Worm (Caenorhabditis elegans) whole organism, mixed stage, embryonic: ENCODE results near the gene ZC239.5.

Source experiments
- M03D4.4 ChIP-seq: sonication (generic microtip); optimal IDR thresholded peaks from 2 replicates; lab custom pipeline; 2017; ENCODE audit warnings: mild to moderate bottlenecking, missing genetic modification characterization, missing compliant biosample characterization
- bed-3 ChIP-seq: fragments of 200-800 bp; sonication (Bioruptor generic); optimal IDR thresholded peaks from 3 replicates; lab custom pipeline; 2018; ENCODE audit warnings: mild to moderate bottlenecking, missing genetic modification characterization, moderate library complexity, missing compliant biosample characterization
- cnd-1 ChIP-seq: fragments of 200-800 bp; sonication (Bioruptor generic); optimal IDR thresholded peaks from 2 replicates; lab custom pipeline; 2018; ENCODE audit warnings: mild to moderate bottlenecking, missing genetic modification characterization, missing compliant biosample characterization
- lin-13 ChIP-seq: fragments of 150-350 bp; optimal IDR thresholded peaks from 2 replicates; lab custom pipeline; 2014; ENCODE audit warnings: missing biosample characterization, missing genetic modification characterization
- nhr-12 ChIP-seq: fragments of 150-350 bp; optimal IDR thresholded peaks from 2 replicates; lab custom pipeline; 2014; ENCODE audit warnings: missing biosample characterization, missing genetic modification characterization
- nhr-237 ChIP-seq: fragments of 150-350 bp; optimal IDR thresholded peaks from 2 replicates; lab custom pipeline; 2014; ENCODE audit warnings: missing biosample characterization, missing genetic modification characterization
- nhr-28 ChIP-seq: fragments of 150-350 bp; optimal IDR thresholded peaks from 2 replicates; lab custom pipeline; 2014; ENCODE audit warnings: missing biosample characterization, missing genetic modification characterization
- snpc-4 ChIP-seq: fragments of 150-350 bp; optimal IDR thresholded peaks from 2 replicates; lab custom pipeline; 2014; ENCODE audit warnings: missing biosample characterization, missing genetic modification characterization
- unc-39 ChIP-seq: fragments of 150-350 bp; optimal IDR thresholded peaks from 2 replicates; lab custom pipeline; 2014; ENCODE audit warnings: missing biosample characterization, missing genetic modification characterization
- unc-62 ChIP-seq: fragments of 150-350 bp; optimal IDR thresholded peaks from 2 replicates; lab custom pipeline; 2014; ENCODE audit warnings: missing biosample characterization, missing genetic modification reagents, missing genetic modification characterization
- zip-8 ChIP-seq: fragments of 150-350 bp; optimal IDR thresholded peaks from 2 replicates; lab custom pipeline; 2014; ENCODE audit warnings: missing biosample characterization, missing genetic modification characterization

ce11 chrII:3244758-3245157 is 34.3 kb downstream of the ZC239.5 start:
- TF ChIP-seq bed-3 (GFP tag; lab: Kevin White, UChicago): no peak
- TF ChIP-seq unc-62 (GFP tag; lab: Kevin White, UChicago): no peak
- TF ChIP-seq snpc-4 (tag; lab: Kevin White, UChicago): no peak
- TF ChIP-seq unc-39 (tag; lab: Kevin White, UChicago): no peak
- no peak for TF ChIP-seq nhr-28 (tag; lab: Kevin White, UChicago)
- TF ChIP-seq lin-13 (tag; lab: Kevin White, UChicago): no peak
- TF ChIP-seq M03D4.4 (tag; lab: Kevin White, UChicago): no peak
- TF ChIP-seq nhr-237: no peak
- no peak for TF ChIP-seq cnd-1 (tag; lab: Kevin White, UChicago)
- TF ChIP-seq zip-8 (tag; lab: Kevin White, UChicago): no peak
- TF ChIP-seq nhr-12 (tag; lab: Kevin White, UChicago): no peak
